Worm (Caenorhabditis elegans) whole organism, L3 larva: ENCODE results near the gene egl-10.

Experiments used
- ceh-16 ChIP-seq: sonication (generic microtip); optimal IDR thresholded peaks from 2 replicates; lab custom pipeline; 2017; ENCODE audit warnings: missing biosample characterization, missing genetic modification characterization
- ceh-9 ChIP-seq: sonication (generic microtip); optimal IDR thresholded peaks from 2 replicates; lab custom pipeline; 2018; ENCODE audit warnings: missing biosample characterization, missing genetic modification characterization
- egl-27 ChIP-seq: sonication (generic microtip); optimal IDR thresholded peaks from 4 replicates; lab custom pipeline; 2017; ENCODE audit warnings: missing biosample characterization, missing genetic modification reagents, missing genetic modification characterization
- elt-1 ChIP-seq: fragments of 150-350 bp; optimal IDR thresholded peaks from 2 replicates; lab custom pipeline; 2014; ENCODE audit warnings: missing biosample characterization, missing genetic modification characterization
- lin-15B ChIP-seq: fragments of 150-350 bp; optimal IDR thresholded peaks from 2 replicates; lab custom pipeline; 2014; ENCODE audit warnings: missing biosample characterization, missing genetic modification characterization
- lin-39 ChIP-seq: fragments of 150-350 bp; optimal IDR thresholded peaks from 2 replicates; lab custom pipeline; 2018; ENCODE audit warnings: missing biosample characterization, missing genetic modification reagents, missing genetic modification characterization
- nfya-1 ChIP-seq: sonication (generic microtip); optimal IDR thresholded peaks from 2 replicates; lab custom pipeline; 2017; ENCODE audit warnings: missing genetic modification characterization, mild to moderate bottlenecking, missing compliant biosample characterization, antibody characterized with exemption, moderate library complexity; ENCODE audit not compliant: insufficient read depth
- nhr-12 ChIP-seq: fragments of 150-350 bp; optimal IDR thresholded peaks from 2 replicates; lab custom pipeline; 2014; ENCODE audit warnings: missing biosample characterization, missing genetic modification characterization
- nhr-237 ChIP-seq: fragments of 150-350 bp; optimal IDR thresholded peaks from 2 replicates; lab custom pipeline; 2014; ENCODE audit warnings: missing biosample characterization, missing genetic modification characterization
- nhr-25 ChIP-seq: sonication (generic microtip); optimal IDR thresholded peaks from 2 replicates; lab custom pipeline; 2017; ENCODE audit warnings: missing biosample characterization, missing genetic modification characterization
- snpc-4 ChIP-seq: fragments of 150-350 bp; optimal IDR thresholded peaks from 2 replicates; lab custom pipeline; 2014; ENCODE audit warnings: missing biosample characterization, missing genetic modification characterization
- tbx-2 ChIP-seq: sonication (generic microtip); optimal IDR thresholded peaks from 2 replicates; lab custom pipeline; 2016; ENCODE audit warnings: mild to moderate bottlenecking, missing genetic modification characterization, missing compliant biosample characterization
- unc-39 ChIP-seq: sonication (generic microtip); optimal IDR thresholded peaks from 4 replicates; lab custom pipeline; 2017; ENCODE audit warnings: missing biosample characterization, missing genetic modification characterization
- unc-62 ChIP-seq: fragments of 150-350 bp; sonication (generic microtip); optimal IDR thresholded peaks from 4 replicates; lab custom pipeline; 2014; ENCODE audit warnings: missing biosample characterization, missing genetic modification reagents, missing genetic modification characterization

ce11 chrV:12460583-12460982 lies 2.2 kb downstream of the egl-10 start:
- TF ChIP-seq snpc-4 (tag; lab: Kevin White, UChicago) (no peak), nfya-1 (no peak), nhr-237 (tag; lab: Kevin White, UChicago) (no peak), ceh-9 (tag; lab: Kevin White, UChicago) (no peak), lin-39 (tag; lab: Kevin White, UChicago) (no peak), nhr-25 (tag; lab: Kevin White, UChicago) (no peak), unc-39 (tag; lab: Kevin White, UChicago) (no peak), egl-27 (tag; lab: Kevin White, UChicago) (no peak), ceh-16 (tag; lab: Kevin White, UChicago) (no peak), elt-1 (no peak), lin-15B (tag; lab: Kevin White, UChicago) (no peak), tbx-2 (tag; lab: Kevin White, UChicago) (no peak), nhr-12 (no peak), unc-62 (GFP tag; lab: Kevin White, UChicago) (no peak)
